Worm (Caenorhabditis elegans) whole organism, mixed stage, embryonic: ENCODE data around the gene ssp-34.
A peak's percentile ranks its signal among the peaks of the same experiment; 100 is the strongest.

Experiments
- M03D4.4 ChIP-seq: sonication (generic microtip); optimal IDR thresholded peaks from 2 replicates; lab custom pipeline; 2017; ENCODE audit warnings: mild to moderate bottlenecking, missing genetic modification characterization, missing compliant biosample characterization
- blmp-1 ChIP-seq: fragments of 150-350 bp; optimal IDR thresholded peaks from 2 replicates; lab custom pipeline; 2014; ENCODE audit warnings: missing biosample characterization, missing genetic modification characterization
- ceh-39 ChIP-seq: fragments of 150-350 bp; optimal IDR thresholded peaks from 2 replicates; lab custom pipeline; 2014; ENCODE audit warnings: missing biosample characterization, missing genetic modification characterization
- ceh-43 ChIP-seq: fragments of 200-800 bp; sonication (Bioruptor generic); optimal IDR thresholded peaks from 2 replicates; lab custom pipeline; 2018; ENCODE audit warnings: mild to moderate bottlenecking, missing genetic modification characterization, moderate library complexity, missing compliant biosample characterization
- ceh-83 ChIP-seq: fragments of 200-800 bp; sonication (Bioruptor generic); optimal IDR thresholded peaks from 2 replicates; lab custom pipeline; 2018; ENCODE audit warnings: mild to moderate bottlenecking, missing genetic modification characterization, missing compliant biosample characterization
- ces-1 ChIP-seq: fragments of 150-350 bp; optimal IDR thresholded peaks from 2 replicates; lab custom pipeline; 2014; ENCODE audit warnings: missing biosample characterization, missing genetic modification reagents, missing genetic modification characterization
- cnd-1 ChIP-seq: fragments of 200-800 bp; sonication (Bioruptor generic); optimal IDR thresholded peaks from 2 replicates; lab custom pipeline; 2018; ENCODE audit warnings: mild to moderate bottlenecking, missing genetic modification characterization, missing compliant biosample characterization
- drap-1 ChIP-seq: fragments of 200-800 bp; sonication (Bioruptor generic); optimal IDR thresholded peaks from 3 replicates; lab custom pipeline; 2018; ENCODE audit warnings: mild to moderate bottlenecking, missing genetic modification characterization, missing compliant biosample characterization
- elt-1 ChIP-seq: sonication (generic microtip); optimal IDR thresholded peaks from 2 replicates; lab custom pipeline; 2017; ENCODE audit warnings: missing genetic modification characterization, mild to moderate bottlenecking, missing compliant biosample characterization, antibody characterized with exemption, moderate library complexity, borderline replicate concordance; ENCODE audit not compliant: insufficient read depth
- flh-1 ChIP-seq: fragments of 200-800 bp; sonication (Bioruptor generic); optimal IDR thresholded peaks from 2 replicates; lab custom pipeline; 2018; ENCODE audit warnings: mild to moderate bottlenecking, missing genetic modification characterization, moderate library complexity, missing compliant biosample characterization
- ham-2 ChIP-seq: fragments of 200-800 bp; sonication (Bioruptor generic); optimal IDR thresholded peaks from 2 replicates; lab custom pipeline; 2018; ENCODE audit warnings: mild to moderate bottlenecking, missing genetic modification characterization, missing compliant biosample characterization
- hlh-1 ChIP-seq: fragments of 150-350 bp; optimal IDR thresholded peaks from 2 replicates; lab custom pipeline; 2014; ENCODE audit warnings: missing biosample characterization, missing genetic modification reagents, missing genetic modification characterization
- lin-13 ChIP-seq: fragments of 150-350 bp; optimal IDR thresholded peaks from 2 replicates; lab custom pipeline; 2014; ENCODE audit warnings: missing biosample characterization, missing genetic modification characterization
- lin-32 ChIP-seq: fragments of 200-800 bp; sonication (Bioruptor generic); optimal IDR thresholded peaks from 2 replicates; lab custom pipeline; 2018; ENCODE audit warnings: mild to moderate bottlenecking, missing genetic modification characterization, missing compliant biosample characterization
- lsy-2 ChIP-seq: fragments of 150-350 bp; optimal IDR thresholded peaks from 2 replicates; lab custom pipeline; 2014; ENCODE audit warnings: missing biosample characterization, missing genetic modification characterization
- mab-5 ChIP-seq: fragments of 150-350 bp; optimal IDR thresholded peaks from 2 replicates; lab custom pipeline; 2014; ENCODE audit warnings: missing biosample characterization, missing genetic modification characterization
- mep-1 ChIP-seq: fragments of 150-350 bp; optimal IDR thresholded peaks from 2 replicates; lab custom pipeline; 2017; ENCODE audit warnings: missing biosample characterization, missing genetic modification reagents, missing genetic modification characterization, inconsistent platforms
- mls-2 ChIP-seq: sonication (generic microtip); optimal IDR thresholded peaks from 2 replicates; lab custom pipeline; 2016; ENCODE audit warnings: mild to moderate bottlenecking, missing genetic modification characterization, moderate library complexity, missing compliant biosample characterization
- nhr-12 ChIP-seq: fragments of 150-350 bp; optimal IDR thresholded peaks from 2 replicates; lab custom pipeline; 2014; ENCODE audit warnings: missing biosample characterization, missing genetic modification characterization
- nhr-2 ChIP-seq: fragments of 150-350 bp; optimal IDR thresholded peaks from 2 replicates; lab custom pipeline; 2014; ENCODE audit warnings: missing biosample characterization, missing genetic modification characterization
- nhr-237 ChIP-seq: fragments of 150-350 bp; optimal IDR thresholded peaks from 2 replicates; lab custom pipeline; 2014; ENCODE audit warnings: missing biosample characterization, missing genetic modification characterization
- nhr-28 ChIP-seq: fragments of 150-350 bp; optimal IDR thresholded peaks from 2 replicates; lab custom pipeline; 2014; ENCODE audit warnings: missing biosample characterization, missing genetic modification characterization
- nhr-76 ChIP-seq: sonication (generic microtip); optimal IDR thresholded peaks from 2 replicates; lab custom pipeline; 2017; ENCODE audit warnings: missing biosample characterization, missing genetic modification characterization
- pha-4 ChIP-seq: fragments of 150-350 bp; optimal IDR thresholded peaks from 2 replicates; lab custom pipeline; 2018; ENCODE audit warnings: missing biosample characterization, missing genetic modification reagents, missing genetic modification characterization
- sem-2 ChIP-seq: fragments of 200-800 bp; sonication (Bioruptor generic); optimal IDR thresholded peaks from 2 replicates; lab custom pipeline; 2018; ENCODE audit warnings: mild to moderate bottlenecking, missing genetic modification characterization, missing compliant biosample characterization
- snpc-4 ChIP-seq: fragments of 150-350 bp; optimal IDR thresholded peaks from 2 replicates; lab custom pipeline; 2014; ENCODE audit warnings: missing biosample characterization, missing genetic modification characterization
- unc-120 ChIP-seq: sonication (generic microtip); optimal IDR thresholded peaks from 2 replicates; lab custom pipeline; 2017; ENCODE audit warnings: missing genetic modification characterization, missing compliant biosample characterization; ENCODE audit not compliant: poor library complexity, severe bottlenecking
- unc-62 ChIP-seq: fragments of 150-350 bp; optimal IDR thresholded peaks from 2 replicates; lab custom pipeline; 2014; ENCODE audit warnings: missing biosample characterization, missing genetic modification reagents, missing genetic modification characterization
- zip-8 ChIP-seq: fragments of 150-350 bp; optimal IDR thresholded peaks from 2 replicates; lab custom pipeline; 2014; ENCODE audit warnings: missing biosample characterization, missing genetic modification characterization
- ztf-11 ChIP-seq: fragments of 150-350 bp; optimal IDR thresholded peaks from 2 replicates; lab custom pipeline; 2014; ENCODE audit warnings: missing biosample characterization, missing genetic modification characterization

The ssp-34 gene

DNA sequence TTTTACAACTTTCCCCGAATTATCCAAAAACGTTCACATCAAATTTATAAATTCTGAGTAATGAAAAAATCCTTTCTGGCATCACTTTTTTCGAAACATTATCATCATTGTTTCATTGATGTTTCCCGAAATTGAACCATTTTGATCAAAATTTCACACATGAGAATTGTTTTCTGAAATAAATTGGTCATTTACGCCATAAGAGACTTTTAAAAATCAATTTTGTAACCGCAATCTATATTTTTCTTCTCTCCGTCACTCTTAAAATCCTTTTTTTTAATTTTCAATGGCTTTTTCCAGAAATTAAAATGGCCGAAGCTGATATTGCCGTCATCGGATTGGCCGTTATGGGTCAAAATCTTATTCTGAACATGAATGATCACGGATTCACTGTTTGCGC is 31.0 kb upstream of the ssp-34 start, which contains the start of gene T25B9.9:
TSS of gene T25B9.9 (plus strand) at position 301 of the 400 bp plus-strand sequence.
- TF ChIP-seq nhr-76 (no peak), mep-1 (tag; lab: Kevin White, UChicago) (no peak), lsy-2 (tag; lab: Kevin White, UChicago) (no peak), lin-13 (no peak), mab-5 (tag; lab: Kevin White, UChicago) (no peak), flh-1 (no peak), ztf-11 (tag; lab: Kevin White, UChicago) (no peak), ceh-43 (GFP tag; lab: Kevin White, UChicago) (no peak), drap-1 (GFP tag; lab: Kevin White, UChicago) (no peak), unc-62 (GFP tag; lab: Kevin White, UChicago) (no peak), pha-4 (tag; lab: Kevin White, UChicago) (no peak), nhr-237 (tag; lab: Kevin White, UChicago) (no peak), sem-2 (GFP tag; lab: Kevin White, UChicago) (no peak), nhr-28 (tag; lab: Kevin White, UChicago) (no peak)

DNA sequence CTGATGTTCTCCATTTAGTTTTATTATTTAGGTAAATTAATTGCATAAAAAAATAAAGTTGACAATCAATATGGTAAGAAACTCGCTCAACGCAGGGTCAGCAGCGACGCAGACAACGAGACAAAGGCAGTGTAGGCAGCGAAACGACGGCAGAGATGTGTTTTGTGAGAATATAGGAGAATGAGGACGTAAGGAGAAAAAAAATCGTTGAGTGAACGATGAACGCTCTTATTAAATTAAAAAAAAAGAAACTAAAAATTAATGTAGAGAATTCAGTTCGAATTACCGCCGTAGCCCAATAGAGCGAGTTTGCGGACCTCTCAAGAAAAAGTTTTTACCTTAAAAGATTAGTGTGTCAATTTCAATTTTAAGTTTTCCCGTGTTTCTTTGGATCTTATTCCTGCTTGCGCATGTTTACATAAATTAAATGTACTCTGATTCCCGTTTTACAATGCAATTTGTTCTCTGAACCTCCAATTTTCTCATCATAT is 29.8 kb upstream of the ssp-34 start, which contains the start of gene T25B9.8:
TSS of gene T25B9.8 (minus strand) at position 51 of the 491 bp plus-strand sequence.
- TF ChIP-seq ces-1 (GFP tag; lab: Kevin White, UChicago) (peak; percentile 44), nhr-28 (tag; lab: Kevin White, UChicago) (no peak), drap-1 (GFP tag; lab: Kevin White, UChicago) (no peak), pha-4 (tag; lab: Kevin White, UChicago) (no peak)

DNA sequence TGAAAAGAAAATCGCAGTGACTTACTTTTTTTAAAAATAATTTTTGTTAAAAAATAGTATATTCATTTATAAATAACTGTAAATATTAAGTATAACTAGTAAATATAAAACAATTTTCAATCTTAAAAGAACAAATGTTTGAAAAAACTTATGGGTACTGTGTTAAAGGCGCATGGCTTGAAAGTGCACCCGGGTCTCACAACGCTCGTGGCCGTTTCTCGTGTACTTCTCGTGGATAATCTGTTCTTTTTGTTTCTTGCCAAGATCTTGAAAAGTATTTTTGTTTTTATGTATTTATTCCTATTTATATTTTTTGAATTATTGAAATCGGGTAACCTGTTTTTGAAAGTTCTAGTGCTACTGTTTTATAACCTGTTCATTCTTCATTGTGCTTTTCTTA is 27.7 kb upstream of the ssp-34 start:
- no peak for TF ChIP-seq ztf-11 (tag; lab: Kevin White, UChicago)

DNA sequence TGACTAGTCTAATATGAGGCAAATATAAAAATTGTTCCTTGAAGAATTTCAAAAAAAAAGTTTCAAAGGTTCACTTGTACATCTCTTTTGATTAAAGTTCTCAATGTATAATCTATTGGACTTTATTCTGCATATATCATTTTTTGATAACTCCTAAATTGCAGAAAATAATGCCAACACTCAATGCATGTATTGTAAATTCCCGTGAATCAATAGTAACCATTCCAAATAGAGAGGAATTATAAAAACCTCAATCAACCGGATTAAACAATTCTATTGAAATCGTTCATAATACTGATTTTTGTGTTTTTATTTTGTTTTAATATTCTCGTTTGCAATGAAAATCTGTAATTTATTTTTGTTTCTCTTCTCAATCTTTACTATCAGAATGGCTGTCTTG is 26.7 kb upstream of the ssp-34 start, which contains the start of gene T25B9.12:
TSS of gene T25B9.12 (plus strand) at position 301 of the 400 bp plus-strand sequence.
- TF ChIP-seq blmp-1 (tag; lab: Kevin White, UChicago) (no peak), ztf-11 (tag; lab: Kevin White, UChicago) (no peak), unc-120 (tag; lab: Kevin White, UChicago) (no peak), nhr-28 (tag; lab: Kevin White, UChicago) (no peak), nhr-76 (no peak), nhr-237 (tag; lab: Kevin White, UChicago) (no peak), zip-8 (no peak), pha-4 (tag; lab: Kevin White, UChicago) (no peak), lsy-2 (tag; lab: Kevin White, UChicago) (no peak), elt-1 (tag; lab: Kevin White, UChicago) (no peak), ceh-83 (no peak), ham-2 (no peak)
- TF ChIP-seq, all 35 proteins: peak for 0

DNA sequence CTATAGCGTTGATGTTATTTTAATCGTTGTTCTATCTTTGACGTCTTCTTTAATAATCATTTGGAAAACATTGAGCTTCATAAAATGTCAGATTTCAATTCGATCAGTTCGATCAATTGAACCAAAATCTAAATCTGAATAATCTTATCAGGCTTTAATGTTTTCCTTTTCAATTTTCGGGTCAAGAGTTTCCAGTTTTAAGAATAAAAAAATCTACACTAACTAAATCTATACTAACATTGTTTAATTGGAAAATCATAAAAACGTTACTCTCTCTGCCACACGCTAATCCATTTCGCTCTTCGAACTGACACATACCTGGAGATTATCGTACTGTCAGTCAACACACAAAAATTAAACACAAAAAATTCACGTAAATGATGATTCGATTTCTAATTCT is 25.8 kb upstream of the ssp-34 start, which contains the start of gene T25B9.11:
TSS of gene T25B9.11 (plus strand) at position 301 of the 400 bp plus-strand sequence.
- TF ChIP-seq drap-1 (GFP tag; lab: Kevin White, UChicago): no peak
- TF ChIP-seq nhr-76: no peak
- no peak for TF ChIP-seq lin-13
- no peak for TF ChIP-seq mls-2
- TF ChIP-seq nhr-2 (tag; lab: Kevin White, UChicago): no peak
- no peak for TF ChIP-seq snpc-4 (tag; lab: Kevin White, UChicago)
- TF ChIP-seq ces-1 (GFP tag; lab: Kevin White, UChicago): no peak
- no peak for TF ChIP-seq lin-32
- TF ChIP-seq nhr-28 (tag; lab: Kevin White, UChicago): no peak
- TF ChIP-seq zip-8: no peak
- TF ChIP-seq cnd-1 (tag; lab: Kevin White, UChicago): no peak
- TF ChIP-seq hlh-1 (tag; lab: Kevin White, UChicago): no peak
- no peak for TF ChIP-seq unc-120 (tag; lab: Kevin White, UChicago)

DNA sequence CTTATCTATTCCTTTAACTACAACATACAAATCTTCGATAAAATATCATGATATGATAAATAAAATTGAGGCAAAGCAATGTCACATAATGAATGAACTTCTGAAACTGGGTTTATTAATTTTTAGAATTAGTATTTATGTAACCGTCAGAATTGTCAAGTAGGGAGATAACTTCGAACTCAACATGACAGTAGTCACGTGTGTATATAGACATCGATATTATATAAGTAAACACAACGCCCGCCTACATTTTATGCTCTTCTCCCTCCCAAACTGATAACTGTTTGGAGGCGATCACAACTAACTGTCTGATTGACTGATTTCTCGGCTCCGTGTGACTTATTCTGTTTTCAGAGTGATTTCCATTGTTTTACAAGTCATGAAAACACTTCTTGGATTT is 22.9 kb upstream of the ssp-34 start, which contains the start of gene ugt-54:
TSS of gene ugt-54 (plus strand) at position 355 of the 400 bp plus-strand sequence.
- no peak for TF ChIP-seq nhr-12
- TF ChIP-seq elt-1 (tag; lab: Kevin White, UChicago): no peak
- TF ChIP-seq nhr-28 (tag; lab: Kevin White, UChicago): no peak
- no peak for TF ChIP-seq ham-2
- no peak for TF ChIP-seq flh-1
- TF ChIP-seq ceh-39: no peak
- no peak for TF ChIP-seq nhr-76
- TF ChIP-seq drap-1 (GFP tag; lab: Kevin White, UChicago): no peak
- TF ChIP-seq lsy-2 (tag; lab: Kevin White, UChicago): no peak
- no peak for TF ChIP-seq ces-1 (GFP tag; lab: Kevin White, UChicago)
- TF ChIP-seq M03D4.4 (tag; lab: Kevin White, UChicago): no peak
- no peak for TF ChIP-seq mls-2
- no peak for TF ChIP-seq cnd-1 (tag; lab: Kevin White, UChicago)
- no peak for TF ChIP-seq ceh-43 (GFP tag; lab: Kevin White, UChicago)
- no peak for TF ChIP-seq nhr-237 (tag; lab: Kevin White, UChicago)
- TF ChIP-seq ceh-83: no peak
- TF ChIP-seq, all 35 proteins: peak for 0
